Worm (Caenorhabditis elegans) whole organism, L2 larva: ENCODE data around the gene F25E2.3.
A peak's percentile ranks its signal among the peaks of the same experiment; 100 is the strongest.

ENCODE experiments used
- C34F6.9 ChIP-seq: fragments of 150-350 bp; optimal IDR thresholded peaks from 2 replicates; lab custom pipeline; 2014; ENCODE audit warnings: missing biosample characterization, missing genetic modification characterization
- F13H6.1 ChIP-seq: sonication (generic microtip); optimal IDR thresholded peaks from 2 replicates; lab custom pipeline; 2016; ENCODE audit warnings: missing genetic modification characterization, missing compliant biosample characterization
- R02D3.7 ChIP-seq: fragments of 150-350 bp; optimal IDR thresholded peaks from 2 replicates; lab custom pipeline; 2014; ENCODE audit warnings: missing biosample characterization, missing genetic modification characterization
- Y55F3AM.14 ChIP-seq: fragments of 200-800 bp; sonication (Bioruptor generic); optimal IDR thresholded peaks from 2 replicates; lab custom pipeline; 2018; ENCODE audit warnings: mild to moderate bottlenecking, missing genetic modification characterization, missing compliant biosample characterization
- ZK546.5 ChIP-seq: sonication (generic microtip); optimal IDR thresholded peaks from 2 replicates; lab custom pipeline; 2017; ENCODE audit warnings: missing biosample characterization, missing genetic modification characterization
- alr-1 ChIP-seq: fragments of 150-350 bp; optimal IDR thresholded peaks from 2 replicates; lab custom pipeline; 2014; ENCODE audit warnings: missing biosample characterization, missing genetic modification characterization
- aly-2 ChIP-seq: fragments of 150-350 bp; optimal IDR thresholded peaks from 2 replicates; lab custom pipeline; 2014; ENCODE audit warnings: missing biosample characterization, missing genetic modification characterization
- ama-1 ChIP-seq: fragments of 150-350 bp; optimal IDR thresholded peaks from 2 replicates; lab custom pipeline; 2018; ENCODE audit warnings: inconsistent platforms
- ceh-16 ChIP-seq: fragments of 150-350 bp; optimal IDR thresholded peaks from 2 replicates; lab custom pipeline; 2014; ENCODE audit warnings: missing biosample characterization, missing genetic modification characterization
- crh-2 ChIP-seq: sonication (generic microtip); optimal IDR thresholded peaks from 2 replicates; lab custom pipeline; 2017; ENCODE audit warnings: missing biosample characterization, missing genetic modification characterization
- dmd-4 ChIP-seq: sonication (generic microtip); optimal IDR thresholded peaks from 2 replicates; lab custom pipeline; 2017; ENCODE audit warnings: missing biosample characterization, missing genetic modification characterization
- egl-27 ChIP-seq: sonication (generic microtip); optimal IDR thresholded peaks from 3 replicates; lab custom pipeline; 2017; ENCODE audit warnings: missing biosample characterization, missing genetic modification reagents, missing genetic modification characterization
- elt-3 ChIP-seq: sonication (generic microtip); optimal IDR thresholded peaks from 2 replicates; lab custom pipeline; 2017; ENCODE audit warnings: missing biosample characterization, missing genetic modification characterization
- fos-1 ChIP-seq: fragments of 150-350 bp; optimal IDR thresholded peaks from 2 replicates; lab custom pipeline; 2014; ENCODE audit warnings: missing biosample characterization, missing genetic modification characterization
- gmeb-1 ChIP-seq: fragments of 150-350 bp; optimal IDR thresholded peaks from 2 replicates; lab custom pipeline; 2014; ENCODE audit warnings: missing biosample characterization, missing genetic modification characterization
- lin-13 ChIP-seq: fragments of 150-350 bp; optimal IDR thresholded peaks from 2 replicates; lab custom pipeline; 2014; ENCODE audit warnings: missing biosample characterization, missing genetic modification reagents, missing genetic modification characterization
- lin-39 ChIP-seq: fragments of 150-350 bp; optimal IDR thresholded peaks from 2 replicates; lab custom pipeline; 2014; ENCODE audit warnings: missing biosample characterization, missing genetic modification reagents, missing genetic modification characterization
- lsy-2 ChIP-seq, 2 experiments: fragments of 150-350 bp in 1 of 2; sonication (generic microtip) in 1 of 2; optimal IDR thresholded peaks; 2 replicates each; lab custom pipeline; 2014 to 2017; ENCODE audit warnings: missing biosample characterization in 2 of 2, missing genetic modification characterization in 2 of 2
- mab-5 ChIP-seq: fragments of 150-350 bp; optimal IDR thresholded peaks from 2 replicates; lab custom pipeline; 2014; ENCODE audit warnings: missing biosample characterization, missing genetic modification characterization
- nhr-10 ChIP-seq: sonication (generic microtip); optimal IDR thresholded peaks from 2 replicates; lab custom pipeline; 2017; ENCODE audit warnings: missing biosample characterization, missing genetic modification characterization
- nhr-11 ChIP-seq: fragments of 150-350 bp; optimal IDR thresholded peaks from 2 replicates; lab custom pipeline; 2014; ENCODE audit warnings: missing biosample characterization, missing genetic modification characterization
- nhr-129 ChIP-seq: fragments of 150-350 bp; optimal IDR thresholded peaks from 2 replicates; lab custom pipeline; 2014; ENCODE audit warnings: missing biosample characterization, missing genetic modification characterization
- nhr-21 ChIP-seq: fragments of 150-350 bp; optimal IDR thresholded peaks from 2 replicates; lab custom pipeline; 2014; ENCODE audit warnings: missing biosample characterization, missing genetic modification characterization
- nhr-237 ChIP-seq: fragments of 150-350 bp; optimal IDR thresholded peaks from 2 replicates; lab custom pipeline; 2014; ENCODE audit warnings: missing biosample characterization, missing genetic modification characterization
- nhr-25 ChIP-seq: fragments of 150-350 bp; sonication (generic microtip); optimal IDR thresholded peaks from 3 replicates; lab custom pipeline; 2014; ENCODE audit warnings: missing biosample characterization, missing genetic modification characterization
- nhr-6 ChIP-seq: fragments of 150-350 bp; optimal IDR thresholded peaks from 2 replicates; lab custom pipeline; 2014; ENCODE audit warnings: missing biosample characterization, missing genetic modification characterization
- nhr-77 ChIP-seq: fragments of 150-350 bp; optimal IDR thresholded peaks from 2 replicates; lab custom pipeline; 2014; ENCODE audit warnings: missing biosample characterization, missing genetic modification characterization
- peb-1 ChIP-seq: fragments of 150-350 bp; optimal IDR thresholded peaks from 2 replicates; lab custom pipeline; 2014; ENCODE audit warnings: missing biosample characterization, missing genetic modification characterization
- skn-1 ChIP-seq: sonication (generic microtip); optimal IDR thresholded peaks from 2 replicates; lab custom pipeline; 2017; ENCODE audit warnings: missing biosample characterization, missing genetic modification characterization
- sma-3 ChIP-seq: sonication (generic microtip); optimal IDR thresholded peaks from 2 replicates; lab custom pipeline; 2016; ENCODE audit warnings: missing genetic modification reagents, missing genetic modification characterization, missing compliant biosample characterization
- snpc-4 ChIP-seq: fragments of 150-350 bp; optimal IDR thresholded peaks from 2 replicates; lab custom pipeline; 2014; ENCODE audit warnings: missing biosample characterization, missing genetic modification characterization
- unc-39 ChIP-seq: fragments of 150-350 bp; optimal IDR thresholded peaks from 2 replicates; lab custom pipeline; 2014; ENCODE audit warnings: missing biosample characterization, missing genetic modification characterization
- unc-55 ChIP-seq: fragments of 150-350 bp; sonication (generic microtip); optimal IDR thresholded peaks from 3 replicates; lab custom pipeline; 2014; ENCODE audit warnings: missing biosample characterization, missing genetic modification reagents, missing genetic modification characterization
- ztf-1 ChIP-seq: fragments of 200-800 bp; sonication (Bioruptor generic); conservative IDR thresholded peaks from 2 replicates; pipeline ENCODE4 v1.3.6; 2022; ENCODE audit warnings: missing genetic modification characterization, missing compliant biosample characterization
- ztf-11 ChIP-seq: sonication (generic microtip); optimal IDR thresholded peaks from 2 replicates; lab custom pipeline; 2017; ENCODE audit warnings: missing biosample characterization, missing genetic modification characterization
- ztf-4 ChIP-seq: fragments of 150-350 bp; optimal IDR thresholded peaks from 2 replicates; lab custom pipeline; 2014; ENCODE audit warnings: missing biosample characterization, missing genetic modification characterization

The F25E2.3 gene

ce11 chrX:806515-806914 is 6.4 kb downstream of the F25E2.3 start (continued):
- peak; percentile 98 for TF ChIP-seq mab-5 (tag; lab: Kevin White, UChicago)
- TF ChIP-seq ztf-4, result peak; percentile 96
- peak; percentile 93 for TF ChIP-seq skn-1 (tag; lab: Kevin White, UChicago)
- TF ChIP-seq nhr-25, result peak; percentile 98
- TF ChIP-seq lsy-2 (tag; optimal IDR thresholded peaks at IDR 0.05; lab: Kevin White, UChicago), result peak; percentile 95 to 96
- TF ChIP-seq unc-55 (GFP tag; lab: Kevin White, UChicago), result peak; percentile 100
- TF ChIP-seq ztf-1 (GFP tag; lab: Robert Waterston, UW), result no peak
- peak; percentile 98 for TF ChIP-seq lin-13 (GFP tag; lab: Kevin White, UChicago)
- peak; percentile 99 for TF ChIP-seq sma-3
- peak; percentile 96 for TF ChIP-seq Y55F3AM.14 (GFP tag; lab: Kevin White, UChicago)
- TF ChIP-seq ceh-16 (tag; lab: Kevin White, UChicago), result peak; percentile 99
- peak; percentile 69 for TF ChIP-seq R02D3.7 (tag; lab: Kevin White, UChicago)
- peak; percentile 67 for TF ChIP-seq ZK546.5 (tag; lab: Kevin White, UChicago)
- no peak for TF ChIP-seq elt-3 (tag; lab: Kevin White, UChicago)
- TF ChIP-seq aly-2 (tag; lab: Kevin White, UChicago), result no peak
- peak; percentile 99 for TF ChIP-seq C34F6.9 (tag; lab: Kevin White, UChicago)
- TF ChIP-seq nhr-21, result peak; percentile 99
- TF ChIP-seq ama-1, result no peak
- peak; percentile 95 for TF ChIP-seq nhr-237 (tag; lab: Kevin White, UChicago)
- peak; percentile 100 for TF ChIP-seq fos-1 (tag; lab: Kevin White, UChicago)
- TF ChIP-seq, all 48 proteins: peak for 41

DNA sequence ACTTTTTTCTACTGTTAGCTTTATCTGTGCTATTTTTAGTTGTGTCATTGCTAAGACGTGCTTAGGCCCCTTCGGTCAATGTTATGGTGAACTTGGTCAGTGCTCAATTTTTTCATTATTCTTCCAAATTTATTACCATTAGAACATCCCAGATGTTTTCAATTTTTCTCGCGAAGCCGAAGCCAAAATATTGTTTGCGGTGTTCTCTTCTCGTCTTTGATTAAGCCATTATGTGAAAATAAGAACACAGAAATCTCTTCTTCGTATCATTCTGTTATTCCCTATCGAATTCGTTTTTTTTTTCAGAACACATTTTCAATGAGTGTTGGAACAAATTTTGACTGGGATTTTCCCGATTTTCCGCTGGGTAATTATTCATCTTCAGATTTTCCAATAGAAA is 10.5 kb downstream of the F25E2.3 start, which contains the start of gene gtr-1:
Gene gtr-1, plus strand, starts transcription at position 301 of the 400 bp plus-strand sequence.
- no peak for TF ChIP-seq R02D3.7 (tag; lab: Kevin White, UChicago)
- TF ChIP-seq nhr-129 (tag; lab: Kevin White, UChicago), result no peak
- TF ChIP-seq alr-1 (tag; lab: Kevin White, UChicago), result no peak
- no peak for TF ChIP-seq sma-3
- TF ChIP-seq ztf-4, result no peak

ce11 chrX:790593-790992 is 22.4 kb downstream of the F25E2.3 start:
- TF ChIP-seq ztf-11 (no peak), F13H6.1 (tag; lab: Kevin White, UChicago) (no peak)

- no peak for TF ChIP-seq unc-39 (tag; lab: Kevin White, UChicago)
- TF ChIP-seq lin-39, result no peak
- TF ChIP-seq ztf-1 (GFP tag; lab: Robert Waterston, UW), result no peak
- TF ChIP-seq ztf-11, result no peak
Measured at ce11 chrX:789848-790247, 23.1 kb downstream of the F25E2.3 start.

- TF ChIP-seq C34F6.9 (tag; lab: Kevin White, UChicago) (peak; percentile 53), crh-2 (peak; percentile 47), lsy-2 (tag; optimal IDR thresholded peaks at IDR 0.05; lab: Kevin White, UChicago) (no peak), unc-55 (GFP tag; lab: Kevin White, UChicago) (peak; percentile 57), nhr-129 (tag; lab: Kevin White, UChicago) (peak; percentile 1)
Measured at ce11 chrX:787992-788391, 25.0 kb downstream of the F25E2.3 start, which contains the start of gene attf-5. Gene attf-5 (plus strand): TSS chrX:788353.

- TF ChIP-seq F13H6.1 (tag; lab: Kevin White, UChicago), result peak; percentile 11
- TF ChIP-seq snpc-4 (tag; lab: Kevin White, UChicago), result no peak
- TF ChIP-seq sma-3, result peak; percentile 31
- no peak for TF ChIP-seq alr-1 (tag; lab: Kevin White, UChicago)
- no peak for TF ChIP-seq lin-13 (GFP tag; lab: Kevin White, UChicago)
- TF ChIP-seq nhr-21, result peak; percentile 24
- peak; percentile 33 for TF ChIP-seq crh-2
- TF ChIP-seq ztf-1 (GFP tag; lab: Robert Waterston, UW), result no peak
- TF ChIP-seq lsy-2 (tag; optimal IDR thresholded peaks at IDR 0.05; lab: Kevin White, UChicago), result peak in 1 of 2 experiments; percentile 26
- TF ChIP-seq dmd-4, result peak; percentile 3
Measured at ce11 chrX:785368-785767, 27.6 kb downstream of the F25E2.3 start.

- no peak for TF ChIP-seq lsy-2 (tag; optimal IDR thresholded peaks at IDR 0.05; lab: Kevin White, UChicago)
- no peak for TF ChIP-seq ztf-4
- TF ChIP-seq egl-27, result no peak
- no peak for TF ChIP-seq peb-1
- TF ChIP-seq gmeb-1 (tag; lab: Kevin White, UChicago), result no peak
- TF ChIP-seq elt-3 (tag; lab: Kevin White, UChicago), result no peak
- no peak for TF ChIP-seq nhr-129 (tag; lab: Kevin White, UChicago)
- TF ChIP-seq nhr-6 (tag; lab: Kevin White, UChicago), result no peak
- no peak for TF ChIP-seq nhr-10 (tag; lab: Kevin White, UChicago)
- TF ChIP-seq alr-1 (tag; lab: Kevin White, UChicago), result no peak
- no peak for TF ChIP-seq aly-2 (tag; lab: Kevin White, UChicago)
- TF ChIP-seq nhr-237 (tag; lab: Kevin White, UChicago), result no peak
- no peak for TF ChIP-seq F13H6.1 (tag; lab: Kevin White, UChicago)
- no peak for TF ChIP-seq skn-1 (tag; lab: Kevin White, UChicago)
- TF ChIP-seq nhr-77 (tag; lab: Kevin White, UChicago), result no peak
- TF ChIP-seq nhr-11 (tag; lab: Kevin White, UChicago), result no peak
- no peak for TF ChIP-seq Y55F3AM.14 (GFP tag; lab: Kevin White, UChicago)
- TF ChIP-seq nhr-25, result no peak
- TF ChIP-seq, all 48 proteins: peak for 0
Measured at ce11 chrX:784853-785252, 28.1 kb downstream of the F25E2.3 start, which contains the start of gene T04G9.6. Gene T04G9.6 (minus strand): TSS chrX:784953.
